Fruit fly (Drosophila melanogaster) whole organism, wandering third instar larva: ENCODE data around the gene CG15260.

Experiments
- Abd-B ChIP-seq: fragments of >200 bp; optimal IDR thresholded peaks from 2 replicates; lab custom pipeline; 2017; ENCODE audit warnings: missing biosample characterization, missing genetic modification characterization
- CG32264 ChIP-seq: fragments of 200-800 bp; sonication (Bioruptor generic); optimal IDR thresholded peaks from 2 replicates; lab custom pipeline; 2016; ENCODE audit warnings: missing biosample characterization, missing genetic modification characterization
- CG9705 ChIP-seq: fragments of 200-800 bp; sonication (Bioruptor generic); optimal IDR thresholded peaks from 2 replicates; lab custom pipeline; 2018; ENCODE audit warnings: missing biosample characterization, mild to moderate bottlenecking, missing genetic modification characterization
- CrebA ChIP-seq: fragments of 200-800 bp; sonication (Bioruptor generic); optimal IDR thresholded peaks from 2 replicates; lab custom pipeline; 2016; ENCODE audit warnings: missing biosample characterization, mild to moderate bottlenecking, missing genetic modification characterization, borderline replicate concordance
- Dfd ChIP-seq: fragments of >200 bp; optimal IDR thresholded peaks from 2 replicates; lab custom pipeline; 2017; ENCODE audit warnings: missing biosample characterization, missing genetic modification characterization
- Dif ChIP-seq: fragments of 200-275, 200-300 bp; sonication (Bioruptor generic); optimal IDR thresholded peaks from 2 replicates; lab custom pipeline; 2018; ENCODE audit warnings: missing biosample characterization, missing genetic modification characterization; ENCODE audit not compliant: partially characterized antibody
- GATAd ChIP-seq: sonication (Bioruptor generic); optimal IDR thresholded peaks from 2 replicates; lab custom pipeline; 2016; ENCODE audit warnings: missing biosample characterization, missing genetic modification characterization
- HLH106 ChIP-seq: fragments of 200-800 bp; optimal IDR thresholded peaks from 3 replicates; lab custom pipeline; 2019; ENCODE audit warnings: missing biosample characterization, mild to moderate bottlenecking, missing genetic modification characterization, moderate library complexity
- Hnf4 ChIP-seq: fragments of 200-800 bp; sonication (Bioruptor generic); optimal IDR thresholded peaks from 2 replicates; lab custom pipeline; 2016; ENCODE audit warnings: missing biosample characterization, mild to moderate bottlenecking, missing genetic modification characterization
- Hr78 ChIP-seq: fragments of >200 bp; optimal IDR thresholded peaks from 2 replicates; lab custom pipeline; 2017; ENCODE audit warnings: missing biosample characterization, missing genetic modification characterization
- Hr83 ChIP-seq: fragments of 200-300 bp; sonication (Bioruptor generic); optimal IDR thresholded peaks from 2 replicates; lab custom pipeline; 2016; ENCODE audit warnings: missing biosample characterization, mild to moderate bottlenecking, missing genetic modification characterization, moderate library complexity; ENCODE audit not compliant: poor library complexity, severe bottlenecking
- Jra ChIP-seq: sonication (Bioruptor generic); optimal IDR thresholded peaks from 2 replicates; lab custom pipeline; 2016; ENCODE audit warnings: missing biosample characterization, missing genetic modification characterization
- Mio ChIP-seq: sonication (Bioruptor generic); optimal IDR thresholded peaks from 2 replicates; lab custom pipeline; 2016; ENCODE audit warnings: missing biosample characterization, missing genetic modification characterization
- Myc ChIP-seq: fragments of >200 bp; optimal IDR thresholded peaks from 2 replicates; lab custom pipeline; 2017
- N ChIP-seq: fragments of >200 bp; optimal IDR thresholded peaks from 2 replicates; lab custom pipeline; 2018; ENCODE audit warnings: missing biosample characterization, missing external identifiers, missing genetic modification characterization
- OdsH ChIP-seq: fragments of 200-800 bp; sonication (Bioruptor generic); optimal IDR thresholded peaks from 2 replicates; lab custom pipeline; 2016; ENCODE audit warnings: missing biosample characterization, mild to moderate bottlenecking, missing genetic modification characterization
- Sp1 ChIP-seq: fragments of 200-800 bp; sonication (Bioruptor generic); optimal IDR thresholded peaks from 3 replicates; lab custom pipeline; 2019; ENCODE audit warnings: missing biosample characterization, mild to moderate bottlenecking, missing genetic modification characterization, moderate library complexity
- Vsx2 ChIP-seq: fragments of 200-300, 225-300 bp; sonication (Bioruptor generic); optimal IDR thresholded peaks from 2 replicates; lab custom pipeline; 2018; ENCODE audit warnings: missing biosample characterization, missing genetic modification characterization; ENCODE audit not compliant: partially characterized antibody
- br ChIP-seq: fragments of 200-800 bp; sonication (Bioruptor generic); optimal IDR thresholded peaks from 2 replicates; lab custom pipeline; 2016; ENCODE audit warnings: missing biosample characterization, missing genetic modification characterization
- dmrt93B ChIP-seq: fragments of 200-800 bp; sonication (Bioruptor generic); optimal IDR thresholded peaks from 2 replicates; lab custom pipeline; 2018; ENCODE audit warnings: missing biosample characterization, mild to moderate bottlenecking, missing genetic modification characterization
- dsf ChIP-seq: sonication (Bioruptor generic); optimal IDR thresholded peaks from 2 replicates; lab custom pipeline; 2016; ENCODE audit warnings: missing biosample characterization, missing genetic modification characterization, borderline replicate concordance
- ey ChIP-seq: fragments of 200-800 bp; sonication (Bioruptor generic); optimal IDR thresholded peaks from 2 replicates; lab custom pipeline; 2016; ENCODE audit warnings: missing biosample characterization, missing genetic modification characterization
- foxo ChIP-seq, 2 experiments: fragments of 200-800 bp; sonication (Bioruptor generic); optimal IDR thresholded peaks; 2 replicates in 1 of 2; 3 replicates in 1 of 2; lab custom pipeline; 2016 to 2017; ENCODE audit warnings: missing biosample characterization in 2 of 2, missing genetic modification characterization in 2 of 2
- fru ChIP-seq: fragments of 200-800 bp; sonication (Bioruptor generic); optimal IDR thresholded peaks from 3 replicates; lab custom pipeline; 2016; ENCODE audit warnings: missing biosample characterization, mild to moderate bottlenecking, missing genetic modification characterization
- h ChIP-seq: fragments of 200-800 bp; sonication (Bioruptor generic); optimal IDR thresholded peaks from 3 replicates; lab custom pipeline; 2016; ENCODE audit warnings: missing biosample characterization, mild to moderate bottlenecking, missing genetic modification characterization
- jim ChIP-seq: fragments of 175-275, 200-325 bp; sonication (Bioruptor generic); optimal IDR thresholded peaks from 2 replicates; lab custom pipeline; 2016; ENCODE audit warnings: missing biosample characterization, mild to moderate bottlenecking, missing genetic modification characterization
- lola ChIP-seq: fragments of >200 bp; optimal IDR thresholded peaks from 2 replicates; lab custom pipeline; 2017; ENCODE audit warnings: missing biosample characterization, missing genetic modification characterization
- pan ChIP-seq: fragments of >200 bp; optimal IDR thresholded peaks from 2 replicates; lab custom pipeline; 2017
- psq ChIP-seq: fragments of 200-800 bp; sonication (Bioruptor generic); optimal IDR thresholded peaks from 3 replicates; lab custom pipeline; 2017; ENCODE audit warnings: missing biosample characterization, mild to moderate bottlenecking, missing genetic modification characterization, moderate library complexity
- rgr ChIP-seq: fragments of 200-800 bp; sonication (Bioruptor generic); optimal IDR thresholded peaks from 3 replicates; lab custom pipeline; 2016; ENCODE audit warnings: missing biosample characterization, mild to moderate bottlenecking, missing genetic modification characterization
- sage ChIP-seq: fragments of 200-800 bp; sonication (Bioruptor generic); optimal IDR thresholded peaks from 2 replicates; lab custom pipeline; 2016; ENCODE audit warnings: missing biosample characterization, mild to moderate bottlenecking, missing genetic modification characterization
- sv ChIP-seq: fragments of 200-800 bp; sonication (Bioruptor generic); optimal IDR thresholded peaks from 3 replicates; lab custom pipeline; 2016; ENCODE audit warnings: missing biosample characterization, missing genetic modification characterization
- tai ChIP-seq: sonication (Bioruptor generic); optimal IDR thresholded peaks from 2 replicates; lab custom pipeline; 2016; ENCODE audit warnings: missing biosample characterization, missing genetic modification characterization
- usp ChIP-seq: fragments of >200 bp; optimal IDR thresholded peaks from 2 replicates; lab custom pipeline; 2017; ENCODE audit warnings: missing biosample characterization, missing genetic modification characterization

Gene CG15260

DNA sequence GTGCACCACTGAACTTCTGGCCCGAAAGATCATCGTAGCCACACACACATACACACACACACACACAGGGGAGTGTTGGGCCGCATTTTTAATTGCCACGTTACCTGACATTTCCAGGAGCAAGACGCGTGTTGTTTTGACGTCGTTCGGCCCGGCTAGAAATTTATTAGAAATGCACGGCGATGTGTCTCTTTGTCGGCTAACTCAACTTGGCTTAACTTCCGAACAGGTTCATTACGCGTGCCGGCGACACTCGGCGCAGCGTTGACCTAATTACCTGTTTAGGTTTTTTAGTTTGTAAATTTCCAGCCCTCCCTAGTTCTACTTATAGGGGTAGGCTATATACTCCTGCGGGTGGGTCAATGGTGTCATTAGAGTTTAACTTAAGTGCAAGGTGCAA lies 27.8 kb upstream of the CG15260 start:
- no peak for TF ChIP-seq Abd-B
- no peak for TF ChIP-seq OdsH (GFP tag; lab: Kevin White, UChicago)
- TF ChIP-seq Myc: no peak
- TF ChIP-seq CrebA: no peak
- no peak for TF ChIP-seq Dfd (GFP tag; lab: Kevin White, UChicago)
- no peak for TF ChIP-seq fru (GFP tag; lab: Kevin White, UChicago)

dm6 chr2L:15319208-15319607 lies 27.2 kb upstream of the CG15260 start:
- TF ChIP-seq Abd-B (no peak), h (GFP tag; lab: Kevin White, UChicago) (no peak), Hr78 (GFP tag; lab: Kevin White, UChicago) (no peak), Dfd (GFP tag; lab: Kevin White, UChicago) (no peak), CG9705 (GFP tag; lab: Kevin White, UChicago) (no peak), OdsH (GFP tag; lab: Kevin White, UChicago) (no peak), HLH106 (no peak), rgr (GFP tag; lab: Kevin White, UChicago) (no peak), Myc (no peak), Vsx2 (GFP tag; lab: Kevin White, UChicago) (no peak), Hnf4 (GFP tag; lab: Kevin White, UChicago) (no peak), usp (no peak)
- TF ChIP-seq, all 38 proteins: peak for 0

DNA sequence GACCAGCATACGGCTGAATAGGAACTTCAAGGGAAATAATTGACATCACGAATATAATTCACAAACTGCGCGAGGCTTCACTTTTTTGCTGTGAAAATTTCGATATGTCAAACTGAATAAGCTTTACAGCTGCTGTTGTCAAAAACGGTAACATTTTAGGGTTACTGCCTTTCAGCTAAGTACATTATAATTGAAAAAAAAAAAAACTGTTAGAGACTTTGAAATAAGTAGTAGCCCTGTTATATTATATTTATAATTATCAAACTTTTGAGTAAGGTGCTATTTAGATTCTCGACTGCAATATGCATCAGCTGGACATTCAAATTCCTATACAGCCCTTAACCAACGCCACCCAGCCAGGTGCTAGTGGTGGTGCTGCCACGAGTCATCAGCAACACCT lies 26.8 kb upstream of the CG15260 start, which contains the start of gene nht:
Gene nht (minus strand): TSS at position 101 of the 400 bp plus-strand sequence.
- TF ChIP-seq br (GFP tag; lab: Kevin White, UChicago) (no peak), CG32264 (GFP tag; lab: Kevin White, UChicago) (no peak), tai (GFP tag; lab: Kevin White, UChicago) (no peak)
- TF ChIP-seq, all 38 proteins: peak for 0

- no peak for TF ChIP-seq br (GFP tag; lab: Kevin White, UChicago)
- TF ChIP-seq GATAd: no peak
- no peak for TF ChIP-seq ey (GFP tag; lab: Kevin White, UChicago)
- TF ChIP-seq foxo (GFP tag; optimal IDR thresholded peaks at IDR 0.05; lab: Kevin White, UChicago): no peak
- no peak for TF ChIP-seq Hr83 (GFP tag; lab: Kevin White, UChicago)
- TF ChIP-seq Sp1 (GFP tag; lab: Kevin White, UChicago): no peak
- TF ChIP-seq tai (GFP tag; lab: Kevin White, UChicago): no peak
- no peak for TF ChIP-seq dmrt93B (GFP tag; lab: Kevin White, UChicago)
- no peak for TF ChIP-seq pan
- TF ChIP-seq Myc: no peak
- no peak for TF ChIP-seq Dif (GFP tag; lab: Kevin White, UChicago)
- no peak for TF ChIP-seq lola (GFP tag; lab: Kevin White, UChicago)
- no peak for TF ChIP-seq rgr (GFP tag; lab: Kevin White, UChicago)
These were observed 24.4 kb upstream of the CG15260 start for dm6 chr2L:15316410-15316809.

- peak; percentile 12 for TF ChIP-seq HLH106
- peak; percentile 4 for TF ChIP-seq h (GFP tag; lab: Kevin White, UChicago)
- TF ChIP-seq CG32264 (GFP tag; lab: Kevin White, UChicago): no peak
These were observed 22.9 kb upstream of the CG15260 start for dm6 chr2L:15314903-15315302.

DNA sequence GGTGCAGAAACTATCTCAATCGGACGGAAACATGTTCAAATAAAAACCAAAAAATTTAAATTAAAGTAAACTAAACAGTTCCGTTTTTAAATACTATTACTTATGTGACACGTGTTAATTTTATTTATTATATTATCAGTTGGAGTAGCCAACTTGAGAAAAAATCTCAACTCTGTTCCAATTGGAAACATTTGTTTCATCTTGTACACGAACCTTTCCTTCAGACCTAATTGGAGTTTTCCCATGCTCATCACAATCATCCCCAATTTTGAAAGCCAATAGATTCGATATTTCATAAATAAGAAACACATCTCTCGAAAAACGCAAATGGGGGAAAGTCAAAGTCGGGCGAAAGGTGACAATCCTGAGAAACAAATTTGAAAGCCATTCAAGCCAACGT lies 14.8 kb upstream of the CG15260 start:
- no peak for TF ChIP-seq fru (GFP tag; lab: Kevin White, UChicago)

dm6 chr2L:15304359-15304758 lies 12.3 kb upstream of the CG15260 start:
- TF ChIP-seq HLH106: peak; percentile 63
- TF ChIP-seq tai (GFP tag; lab: Kevin White, UChicago): no peak
- TF ChIP-seq jim: no peak
- TF ChIP-seq N: no peak
- TF ChIP-seq Dfd (GFP tag; lab: Kevin White, UChicago): no peak
- no peak for TF ChIP-seq GATAd
- no peak for TF ChIP-seq pan
- peak; percentile 33 for TF ChIP-seq Jra
- no peak for TF ChIP-seq Abd-B
- peak; percentile 28 for TF ChIP-seq Hnf4 (GFP tag; lab: Kevin White, UChicago)
- TF ChIP-seq Vsx2 (GFP tag; lab: Kevin White, UChicago): no peak
- TF ChIP-seq Hr83 (GFP tag; lab: Kevin White, UChicago): no peak
- TF ChIP-seq foxo (GFP tag; optimal IDR thresholded peaks at IDR 0.05; lab: Kevin White, UChicago): peak in 1 of 2 experiments; percentile 67
- TF ChIP-seq Dif (GFP tag; lab: Kevin White, UChicago): no peak
- TF ChIP-seq Myc: no peak
- peak; percentile 38 for TF ChIP-seq dmrt93B (GFP tag; lab: Kevin White, UChicago)
- peak; percentile 76 for TF ChIP-seq fru (GFP tag; lab: Kevin White, UChicago)
- no peak for TF ChIP-seq CrebA
- peak; percentile 54 for TF ChIP-seq br (GFP tag; lab: Kevin White, UChicago)
- TF ChIP-seq ey (GFP tag; lab: Kevin White, UChicago): peak; percentile 23
- no peak for TF ChIP-seq sv (GFP tag; lab: Kevin White, UChicago)
- peak; percentile 68 for TF ChIP-seq psq (GFP tag; lab: Kevin White, UChicago)
- TF ChIP-seq dsf (GFP tag; lab: Kevin White, UChicago): no peak
- TF ChIP-seq CG32264 (GFP tag; lab: Kevin White, UChicago): no peak
- no peak for TF ChIP-seq lola (GFP tag; lab: Kevin White, UChicago)
- no peak for TF ChIP-seq sage
- TF ChIP-seq CG9705 (GFP tag; lab: Kevin White, UChicago): no peak
- no peak for TF ChIP-seq Mio
- peak; percentile 74 for TF ChIP-seq h (GFP tag; lab: Kevin White, UChicago)
